Fruit fly (Drosophila melanogaster) whole organism, embryonic: ENCODE data around the gene janA.

Experiments
- CG12155 ChIP-seq: fragments of 200-800 bp; sonication (Bioruptor generic); optimal IDR thresholded peaks from 3 replicates; lab custom pipeline; 2016; ENCODE audit warnings: missing biosample characterization, missing genetic modification characterization
- CG15514 ChIP-seq: fragments of 200-800 bp; sonication (Bioruptor generic); optimal IDR thresholded peaks from 3 replicates; lab custom pipeline; 2017; ENCODE audit warnings: missing biosample characterization, missing genetic modification characterization, mild to moderate bottlenecking, moderate library complexity, missing genetic modification reagents
- CG17328 ChIP-seq: fragments of 200-800 bp; sonication (Bioruptor generic); IDR thresholded peaks from 2 replicates; pipeline ENCODE4 v1.3.6; 2022; ENCODE audit warnings: missing biosample characterization, missing genetic modification characterization
- CG34422 ChIP-seq: fragments of 200-800 bp; sonication (Bioruptor generic); IDR thresholded peaks from 3 replicates; pipeline ENCODE4 v1.3.6; 2022; ENCODE audit warnings: missing biosample characterization, missing genetic modification characterization
- CG6765 ChIP-seq: fragments of 200-800 bp; sonication (Bioruptor generic); optimal IDR thresholded peaks from 3 replicates; lab custom pipeline; 2017; ENCODE audit warnings: missing biosample characterization, mild to moderate bottlenecking, missing genetic modification characterization
- Fer1 ChIP-seq: fragments of 200-800 bp; sonication (Bioruptor generic); optimal IDR thresholded peaks from 2 replicates; lab custom pipeline; 2017; ENCODE audit warnings: missing biosample characterization, mild to moderate bottlenecking, missing genetic modification characterization
- HHEX ChIP-seq: fragments of 200-800 bp; sonication (Bioruptor generic); optimal IDR thresholded peaks from 3 replicates; lab custom pipeline; 2017; ENCODE audit warnings: missing biosample characterization, mild to moderate bottlenecking, missing genetic modification characterization, missing genetic modification reagents
- Nf-YC ChIP-seq: fragments of 200-800 bp; optimal IDR thresholded peaks from 3 replicates; lab custom pipeline; 2019; ENCODE audit warnings: missing biosample characterization, mild to moderate bottlenecking, missing genetic modification characterization, moderate library complexity
- Tbp ChIP-seq: fragments of >200 bp; optimal IDR thresholded peaks from 2 replicates; lab custom pipeline; 2018; ENCODE audit warnings: missing biosample characterization, missing genetic modification characterization
- caup ChIP-seq: fragments of 200-800 bp; sonication (Bioruptor generic); optimal IDR thresholded peaks from 3 replicates; lab custom pipeline; 2017; ENCODE audit warnings: missing biosample characterization, mild to moderate bottlenecking, missing genetic modification characterization, moderate library complexity; ENCODE audit not compliant: severe bottlenecking
- fru ChIP-seq: fragments of >200 bp; optimal IDR thresholded peaks from 2 replicates; lab custom pipeline; 2017
- vfl ChIP-seq: fragments of 200-800 bp; sonication (Bioruptor generic); optimal IDR thresholded peaks from 2 replicates; lab custom pipeline; 2016; ENCODE audit warnings: missing biosample characterization, missing genetic modification characterization

Gene janA

dm6 chr3R:29990681-29991080 is 48.7 kb downstream of the janA start (continued):
- TF ChIP-seq CG17328 (no peak), HHEX (GFP tag; lab: Kevin White, UChicago) (no peak), vfl (no peak), Tbp (GFP tag; lab: Kevin White, UChicago) (no peak), CG34422 (no peak), fru (lab: Kevin White, UChicago) (no peak), caup (peak; percentile 38), CG15514 (peak; percentile 23), Nf-YC (tag; lab: Kevin White, UChicago) (no peak), Fer1 (GFP tag; lab: Kevin White, UChicago) (peak; percentile 58), CG12155 (GFP tag; lab: Kevin White, UChicago) (no peak), CG6765 (peak; percentile 50)
